Fruit fly (Drosophila melanogaster): Measurements from ENCODE around the gene yellow-c.

yellow-c gene

dm6 chr2L:15011779-15012178, 23.4 kb upstream of the yellow-c start (continued):
- no peak for TF ChIP-seq Awh (GFP tag; IDR thresholded peaks at IDR 0.05)
- TF ChIP-seq dimm (GFP tag; IDR thresholded peaks at IDR 0.05) = no peak
- TF ChIP-seq Aef1 (GFP tag; IDR thresholded peaks at IDR 0.05) = no peak
- no peak for TF ChIP-seq Pdp1 (GFP tag; optimal IDR thresholded peaks at IDR 0.05)
- no peak for TF ChIP-seq prd (optimal IDR thresholded peaks at IDR 0.05)
- TF ChIP-seq prd (GFP tag; IDR thresholded peaks at IDR 0.05) = no peak
- no peak for TF ChIP-seq PHDP (tag; optimal IDR thresholded peaks at IDR 0.05)

dm6 chr2L:15013523-15013922, 21.7 kb upstream of the yellow-c start:
- peak; percentile 22 for TF ChIP-seq Ets65A (GFP tag)
- no peak for TF ChIP-seq CG12219 (GFP tag; optimal IDR thresholded peaks at IDR 0.05)
- TF ChIP-seq CG17912 (GFP tag; optimal IDR thresholded peaks at IDR 0.05) = no peak
- TF ChIP-seq Trl (optimal IDR thresholded peaks at IDR 0.05) = peak; percentile 44 to 67
- TF ChIP-seq Trl (GFP tag; optimal IDR thresholded peaks at IDR 0.05) = no peak
- no peak for TF ChIP-seq crol (GFP tag; IDR thresholded peaks at IDR 0.05)
- TF ChIP-seq CG31388 (GFP tag; optimal IDR thresholded peaks at IDR 0.05) = no peak
- no peak for TF ChIP-seq insv (GFP tag; optimal IDR thresholded peaks at IDR 0.05)
- TF ChIP-seq CG8089 (GFP tag; optimal IDR thresholded peaks at IDR 0.05) = no peak
- no peak for TF ChIP-seq Lim3 (GFP tag; IDR thresholded peaks at IDR 0.05)
- TF ChIP-seq ttk (GFP tag; IDR thresholded peaks at IDR 0.05) = no peak
- TF ChIP-seq Atf3 (GFP tag; optimal IDR thresholded peaks at IDR 0.05) = no peak
- TF ChIP-seq CG17361 (GFP tag; IDR thresholded peaks at IDR 0.05) = no peak
- TF ChIP-seq zen (tag; optimal IDR thresholded peaks at IDR 0.05) = peak; percentile 78
- no peak for TF ChIP-seq rib (GFP tag; IDR thresholded peaks at IDR 0.05)
- no peak for TF ChIP-seq Poxn (GFP tag; IDR thresholded peaks at IDR 0.05)
- no peak for TF ChIP-seq sug (tag; optimal IDR thresholded peaks at IDR 0.05)
- no peak for TF ChIP-seq Drgx (GFP tag; IDR thresholded peaks at IDR 0.05)
- TF ChIP-seq abd-A (tag; optimal IDR thresholded peaks at IDR 0.05) = peak; percentile 34
- no peak for TF ChIP-seq tap (tag; optimal IDR thresholded peaks at IDR 0.05)
- no peak for TF ChIP-seq CG17568 (GFP tag; optimal IDR thresholded peaks at IDR 0.05)
- TF ChIP-seq YL-1 (GFP tag; optimal IDR thresholded peaks at IDR 0.05) = no peak
- TF ChIP-seq prd (optimal IDR thresholded peaks at IDR 0.05) = no peak
- 0 out of 3 replicates have a peak, but pooled peaks have one; percentile 23 for TF ChIP-seq prd (GFP tag; IDR thresholded peaks at IDR 0.05)
- no peak for TF ChIP-seq HmgZ (tag; optimal IDR thresholded peaks at IDR 0.05)
- TF ChIP-seq Ravus (GFP tag; IDR thresholded peaks at IDR 0.05) = no peak
- TF ChIP-seq CG8478 (optimal IDR thresholded peaks at IDR 0.05) = no peak
- TF ChIP-seq CG18011 (GFP tag; optimal IDR thresholded peaks at IDR 0.05) = no peak
- peak; percentile 80 for TF ChIP-seq cad (GFP tag; optimal IDR thresholded peaks at IDR 0.05)
- TF ChIP-seq wek (GFP tag; optimal IDR thresholded peaks at IDR 0.05) = no peak
- no peak for TF ChIP-seq CG8388 (GFP tag; optimal IDR thresholded peaks at IDR 0.05)
- no peak for TF ChIP-seq CG11696 (GFP tag; IDR thresholded peaks at IDR 0.05)
- no peak for TF ChIP-seq CG15514 (GFP tag; optimal IDR thresholded peaks at IDR 0.05)
- TF ChIP-seq phol (tag; optimal IDR thresholded peaks at IDR 0.05) = peak; percentile 7
- TF ChIP-seq bigmax (GFP tag; optimal IDR thresholded peaks at IDR 0.05) = no peak
- TF ChIP-seq lmd (GFP tag; IDR thresholded peaks at IDR 0.05) = no peak
- no peak for TF ChIP-seq Max (GFP tag; optimal IDR thresholded peaks at IDR 0.05)
- no peak for TF ChIP-seq NfI (GFP tag; optimal IDR thresholded peaks at IDR 0.05)
- TF ChIP-seq CG6272 (GFP tag; IDR thresholded peaks at IDR 0.05) = no peak
- TF ChIP-seq CG14710 (tag; optimal IDR thresholded peaks at IDR 0.05) = no peak
- no peak for TF ChIP-seq chm (GFP tag; IDR thresholded peaks at IDR 0.05)
- no peak for TF ChIP-seq B-H2 (GFP tag; optimal IDR thresholded peaks at IDR 0.05)
- TF ChIP-seq sd (tag; optimal IDR thresholded peaks at IDR 0.05) = peak; percentile 4
- no peak for TF ChIP-seq dati (GFP tag; IDR thresholded peaks at IDR 0.05)
- TF ChIP-seq nom (GFP tag; optimal IDR thresholded peaks at IDR 0.05) = no peak
- TF ChIP-seq CG10654 (GFP tag; optimal IDR thresholded peaks at IDR 0.05) = no peak
- TF ChIP-seq Awh (GFP tag; IDR thresholded peaks at IDR 0.05) = no peak

Data from whole organism, embryonic.